Worm (Caenorhabditis elegans): ENCODE measurements around the gene eas-1.

DNA sequence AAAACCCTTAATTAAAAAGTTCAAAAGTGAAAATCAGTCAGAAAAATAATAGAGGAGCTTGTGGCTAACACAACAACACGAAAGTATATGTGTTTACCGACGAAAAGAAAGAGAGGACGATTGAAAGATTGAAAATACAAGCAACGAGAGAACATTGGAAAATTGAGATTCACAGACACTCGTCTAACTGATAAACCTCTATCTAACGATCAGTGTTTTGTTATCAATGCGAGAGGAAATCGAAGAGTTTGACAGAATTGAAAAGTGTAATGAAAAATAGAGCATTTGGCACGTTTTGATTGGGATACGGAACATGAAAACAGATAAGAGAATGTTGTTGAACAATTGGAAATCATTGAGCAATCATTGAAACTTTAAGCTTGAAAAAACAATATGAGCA is 11.5 kb upstream of the eas-1 start:
- TF ChIP-seq ceh-28 (tag; optimal IDR thresholded peaks at IDR 0.05) = no peak
- TF ChIP-seq R02D3.7 (tag; optimal IDR thresholded peaks at IDR 0.05) = no peak
- no peak for TF ChIP-seq ceh-82 (tag; optimal IDR thresholded peaks at IDR 0.05)
- TF ChIP-seq ZK546.5 (tag; optimal IDR thresholded peaks at IDR 0.05) = no peak
- TF ChIP-seq nhr-23 (tag; optimal IDR thresholded peaks at IDR 0.05) = no peak
- TF ChIP-seq zag-1 (tag; optimal IDR thresholded peaks at IDR 0.05) = no peak
- TF ChIP-seq unc-62 (GFP tag; optimal IDR thresholded peaks at IDR 0.05) = no peak
- TF ChIP-seq fos-1 (tag; optimal IDR thresholded peaks at IDR 0.05) = no peak
- TF ChIP-seq aly-2 (tag; optimal IDR thresholded peaks at IDR 0.05) = no peak
